Fruit fly (Drosophila melanogaster) whole organism, adult: ENCODE data around the gene Exo70.
A peak's percentile ranks its signal among the peaks of the same experiment; 100 is the strongest.

ENCODE experiments used
- CG11617 ChIP-seq: fragments of 200-800 bp; sonication (Bioruptor generic); optimal IDR thresholded peaks from 2 replicates; lab custom pipeline; 2017; ENCODE audit warnings: mild to moderate bottlenecking, missing biosample characterization, missing genetic modification reagents, missing genetic modification characterization
- CG12768 ChIP-seq: fragments of 200-800 bp; sonication (Bioruptor generic); optimal IDR thresholded peaks from 2 replicates; lab custom pipeline; 2017; ENCODE audit warnings: missing biosample characterization, missing genetic modification characterization, mild to moderate bottlenecking, moderate library complexity, missing genetic modification reagents
- CG14711 ChIP-seq: fragments of 200-800 bp; sonication (Bioruptor generic); optimal IDR thresholded peaks from 2 replicates; lab custom pipeline; 2018; ENCODE audit warnings: missing biosample characterization, mild to moderate bottlenecking, missing genetic modification characterization, moderate library complexity
- CG1620 ChIP-seq: fragments of 200-800 bp; sonication (Bioruptor generic); optimal IDR thresholded peaks from 2 replicates; lab custom pipeline; 2016; ENCODE audit warnings: missing biosample characterization, missing genetic modification characterization
- CG33017 ChIP-seq: fragments of 200-800 bp; sonication (Bioruptor generic); optimal IDR thresholded peaks from 2 replicates; lab custom pipeline; 2018; ENCODE audit warnings: missing biosample characterization, mild to moderate bottlenecking, missing genetic modification characterization, moderate library complexity
- CG5204 ChIP-seq: fragments of 200-800 bp; sonication (Bioruptor generic); optimal IDR thresholded peaks from 2 replicates; lab custom pipeline; 2016; ENCODE audit warnings: missing biosample characterization, missing genetic modification characterization
- CG7045 ChIP-seq: fragments of 200-800 bp; sonication (Bioruptor generic); optimal IDR thresholded peaks from 2 replicates; lab custom pipeline; 2017; ENCODE audit warnings: missing biosample characterization, mild to moderate bottlenecking, missing genetic modification characterization
- CG7101 ChIP-seq: fragments of 200-800 bp; sonication (Bioruptor generic); optimal IDR thresholded peaks from 2 replicates; lab custom pipeline; 2018; ENCODE audit warnings: missing biosample characterization, mild to moderate bottlenecking, missing genetic modification characterization, moderate library complexity
- Clk ChIP-seq: fragments of 200-800 bp; sonication (Bioruptor generic); optimal IDR thresholded peaks from 2 replicates; lab custom pipeline; 2017; ENCODE audit warnings: missing biosample characterization, missing genetic modification characterization
- Crg-1 ChIP-seq: fragments of 200-800 bp; sonication (Bioruptor generic); optimal IDR thresholded peaks from 2 replicates; lab custom pipeline; 2016; ENCODE audit warnings: missing biosample characterization, missing genetic modification characterization
- Hr96 ChIP-seq: fragments of 200-800 bp; sonication (Bioruptor generic); optimal IDR thresholded peaks from 2 replicates; lab custom pipeline; 2016; ENCODE audit warnings: missing biosample characterization, missing genetic modification characterization
- Mnt ChIP-seq: fragments of 200-800 bp; sonication (Bioruptor generic); optimal IDR thresholded peaks from 2 replicates; lab custom pipeline; 2016; ENCODE audit warnings: missing biosample characterization, mild to moderate bottlenecking, missing genetic modification characterization
- bab1 ChIP-seq: fragments of 200-800 bp; sonication (Bioruptor generic); optimal IDR thresholded peaks from 3 replicates; lab custom pipeline; 2019; ENCODE audit warnings: missing biosample characterization, mild to moderate bottlenecking, missing genetic modification characterization, moderate library complexity
- cic ChIP-seq: fragments of 200-800 bp; sonication (Bioruptor generic); optimal IDR thresholded peaks from 2 replicates; lab custom pipeline; 2017; ENCODE audit warnings: missing biosample characterization, mild to moderate bottlenecking, missing genetic modification characterization, moderate library complexity
- cnc ChIP-seq, 2 experiments: fragments of >200 bp; optimal IDR thresholded peaks; 2 replicates each; lab custom pipeline; 2017
- kay ChIP-seq: fragments of 200-800 bp; sonication (Bioruptor generic); peaks from one replicate; lab custom pipeline; 2016; ENCODE audit warnings: missing biosample characterization, missing genetic modification characterization, borderline replicate concordance
- ovo ChIP-seq: fragments of 200-800 bp; sonication (Bioruptor generic); optimal IDR thresholded peaks from 2 replicates; lab custom pipeline; 2016; ENCODE audit warnings: missing biosample characterization, missing genetic modification characterization
- pad ChIP-seq: fragments of 200-800 bp; sonication (Bioruptor generic); optimal IDR thresholded peaks from 3 replicates; lab custom pipeline; 2017; ENCODE audit warnings: missing biosample characterization, missing genetic modification characterization, mild to moderate bottlenecking, moderate library complexity, missing genetic modification reagents
- tj ChIP-seq: fragments of 200-800 bp; sonication (Bioruptor generic); optimal IDR thresholded peaks from 3 replicates; lab custom pipeline; 2017; ENCODE audit warnings: missing biosample characterization, mild to moderate bottlenecking, missing genetic modification characterization, moderate library complexity
- toe ChIP-seq: fragments of 200-800 bp; sonication (Bioruptor generic); optimal IDR thresholded peaks from 2 replicates; lab custom pipeline; 2016; ENCODE audit warnings: missing biosample characterization, missing genetic modification characterization

Gene Exo70

DNA sequence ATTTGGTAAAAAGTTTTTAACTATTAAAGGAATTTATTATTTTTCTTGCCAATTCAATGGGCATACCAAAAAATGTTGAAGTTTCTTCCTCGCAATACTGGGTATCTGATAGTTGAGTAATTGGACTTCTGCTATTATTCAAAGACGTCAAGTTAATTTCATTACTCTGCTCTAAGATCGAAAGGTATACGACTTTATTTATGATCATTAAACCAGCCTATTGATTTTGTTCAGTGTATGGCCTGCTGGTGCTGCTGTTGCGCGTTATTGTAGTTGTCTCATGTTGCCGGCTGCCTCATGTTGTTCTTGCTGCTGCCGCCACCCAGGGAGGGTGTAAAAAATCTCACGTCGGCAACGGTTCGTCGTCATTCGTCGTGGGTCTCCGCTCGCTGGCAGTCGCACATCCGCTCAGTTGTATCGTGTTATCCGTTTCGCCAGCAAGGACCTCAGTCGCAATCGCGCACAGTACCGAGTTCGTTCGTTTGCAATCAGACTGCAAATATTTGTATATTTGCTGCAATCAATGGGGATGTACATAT, 16.0 kb upstream of the Exo70 start, which contains the start of gene CG7120:
CG7120 (plus strand) TSS at position 371 of the 539 bp plus-strand sequence.
- TF ChIP-seq CG1620 (no peak), cic (GFP tag; lab: Kevin White, UChicago) (peak; percentile 2), Hr96 (peak; percentile 8)

- TF ChIP-seq tj (GFP tag; lab: Kevin White, UChicago) (peak; percentile 95), Mnt (no peak), CG12768 (GFP tag; lab: Kevin White, UChicago) (no peak)
These were observed 15.5 kb upstream of the Exo70 start for dm6 chr3L:8396187-8396586.

dm6 chr3L:8398763-8399445, 12.7 kb upstream of the Exo70 start:
- TF ChIP-seq CG33017 (peak; percentile 85), CG11617 (peak; percentile 68), CG5204 (GFP tag; lab: Kevin White, UChicago) (peak; percentile 48), CG14711 (tag; lab: Kevin White, UChicago) (peak; percentile 86), toe (GFP tag; lab: Kevin White, UChicago) (no peak), bab1 (GFP tag; lab: Kevin White, UChicago) (peak; percentile 96), pad (peak; percentile 71), tj (GFP tag; lab: Kevin White, UChicago) (peak; percentile 95), Clk (GFP tag; lab: Kevin White, UChicago) (no peak), kay (GFP tag; lab: Kevin White, UChicago) (peak; percentile 21), CG1620 (peak; percentile 48), ovo (GFP tag; lab: Kevin White, UChicago) (no peak), cnc (optimal IDR thresholded peaks at IDR 0.05; lab: Kevin White, UChicago) (no peak), CG7101 (peak; percentile 87), CG12768 (GFP tag; lab: Kevin White, UChicago) (peak; percentile 74), cic (GFP tag; lab: Kevin White, UChicago) (peak; percentile 36), Hr96 (no peak), CG7045 (GFP tag; lab: Kevin White, UChicago) (peak; percentile 13), Crg-1 (peak; percentile 60)

dm6 chr3L:8405123-8405522, 6.5 kb upstream of the Exo70 start, which contains the start of the genes Tpt, mkg-p and CG13667:
Gene Tpt (minus strand): TSS chr3L:8405277.
Gene mkg-p (minus strand): TSS chr3L:8405277.
Gene CG13667 (plus strand): TSS chr3L:8405454.
- TF ChIP-seq Clk (GFP tag; lab: Kevin White, UChicago) = no peak
- no peak for TF ChIP-seq CG5204 (GFP tag; lab: Kevin White, UChicago)
- TF ChIP-seq CG1620 = no peak
- no peak for TF ChIP-seq CG11617
- TF ChIP-seq Crg-1 = no peak
- TF ChIP-seq CG12768 (GFP tag; lab: Kevin White, UChicago) = no peak
- TF ChIP-seq CG7045 (GFP tag; lab: Kevin White, UChicago) = no peak
- peak; percentile 55 for TF ChIP-seq cic (GFP tag; lab: Kevin White, UChicago)
- TF ChIP-seq ovo (GFP tag; lab: Kevin White, UChicago) = no peak
- peak; percentile 43 for TF ChIP-seq Mnt
- TF ChIP-seq CG7101 = no peak
- no peak for TF ChIP-seq tj (GFP tag; lab: Kevin White, UChicago)
- no peak for TF ChIP-seq kay (GFP tag; lab: Kevin White, UChicago)
- TF ChIP-seq bab1 (GFP tag; lab: Kevin White, UChicago) = peak; percentile 52
- TF ChIP-seq cnc (optimal IDR thresholded peaks at IDR 0.05; lab: Kevin White, UChicago) = no peak
- no peak for TF ChIP-seq toe (GFP tag; lab: Kevin White, UChicago)
- TF ChIP-seq Hr96 = no peak
- TF ChIP-seq CG14711 (tag; lab: Kevin White, UChicago) = no peak
- TF ChIP-seq pad = no peak
- TF ChIP-seq CG33017 = no peak

- TF ChIP-seq ovo (GFP tag; lab: Kevin White, UChicago) (peak; percentile 41), Crg-1 (no peak)
These were observed 1.1 kb downstream of the Exo70 start, which contains the start of the genes Oseg1 and mtrm for dm6 chr3L:8412725-8413124. Gene Oseg1 (minus strand): TSS chr3L:8412825. Gene mtrm (plus strand): TSS chr3L:8413012.

- no peak for TF ChIP-seq CG5204 (GFP tag; lab: Kevin White, UChicago)
- no peak for TF ChIP-seq pad
- no peak for TF ChIP-seq CG11617
- no peak for TF ChIP-seq CG14711 (tag; lab: Kevin White, UChicago)
- no peak for TF ChIP-seq CG7101
- no peak for TF ChIP-seq kay (GFP tag; lab: Kevin White, UChicago)
- no peak for TF ChIP-seq Mnt
- no peak for TF ChIP-seq ovo (GFP tag; lab: Kevin White, UChicago)
- TF ChIP-seq cic (GFP tag; lab: Kevin White, UChicago) = no peak
- TF ChIP-seq cnc (optimal IDR thresholded peaks at IDR 0.05; lab: Kevin White, UChicago) = no peak
- no peak for TF ChIP-seq Hr96
- TF ChIP-seq bab1 (GFP tag; lab: Kevin White, UChicago) = no peak
- TF ChIP-seq Clk (GFP tag; lab: Kevin White, UChicago) = no peak
- no peak for TF ChIP-seq tj (GFP tag; lab: Kevin White, UChicago)
- no peak for TF ChIP-seq CG33017
- TF ChIP-seq toe (GFP tag; lab: Kevin White, UChicago) = no peak
- no peak for TF ChIP-seq CG1620
- no peak for TF ChIP-seq CG12768 (GFP tag; lab: Kevin White, UChicago)
These were observed 7.3 kb downstream of the Exo70 start for dm6 chr3L:8418984-8419383.
